Fruit fly (Drosophila melanogaster) whole organism, embryonic: ENCODE measurements around the gene CG1532.

ENCODE experiments used
- Bdp1 ChIP-seq: fragments of 200-800 bp; sonication (Bioruptor generic); optimal IDR thresholded peaks from 3 replicates; lab custom pipeline; 2016; ENCODE audit warnings: missing biosample characterization, missing genetic modification characterization
- CG10366 ChIP-seq: fragments of 200-800 bp; sonication (Bioruptor generic); IDR thresholded peaks from 2 replicates; pipeline ENCODE4 v1.3.6; 2022; ENCODE audit warnings: missing biosample characterization, missing genetic modification characterization
- CG12071 ChIP-seq: fragments of 200-800 bp; sonication (Bioruptor generic); optimal IDR thresholded peaks from 3 replicates; lab custom pipeline; 2018; ENCODE audit warnings: missing biosample characterization, mild to moderate bottlenecking, missing genetic modification characterization
- CG12219 ChIP-seq: fragments of 200-800 bp; sonication (Bioruptor generic); optimal IDR thresholded peaks from 3 replicates; lab custom pipeline; 2018; ENCODE audit warnings: missing biosample characterization, mild to moderate bottlenecking, missing genetic modification characterization
- CG13775 ChIP-seq: fragments of 200-800 bp; sonication (Bioruptor generic); optimal IDR thresholded peaks from 3 replicates; lab custom pipeline; 2017; ENCODE audit warnings: missing biosample characterization, mild to moderate bottlenecking, missing genetic modification characterization
- CG14667 ChIP-seq: fragments of 200-800 bp; sonication (Bioruptor generic); IDR thresholded peaks from 2 replicates; pipeline ENCODE4 v1.3.6; 2022; ENCODE audit warnings: missing biosample characterization, missing genetic modification characterization
- CG15269 ChIP-seq: fragments of 200-800 bp; sonication (Bioruptor generic); optimal IDR thresholded peaks from 2 replicates; lab custom pipeline; 2018; ENCODE audit warnings: missing biosample characterization, mild to moderate bottlenecking, missing genetic modification characterization, moderate library complexity
- CG1647 ChIP-seq: fragments of 200-800 bp; sonication (Bioruptor generic); optimal IDR thresholded peaks from 3 replicates; lab custom pipeline; 2016; ENCODE audit warnings: missing biosample characterization, missing genetic modification characterization
- CG17568 ChIP-seq: fragments of 200-800 bp; sonication (Bioruptor generic); optimal IDR thresholded peaks from 2 replicates; lab custom pipeline; 2018; ENCODE audit warnings: missing biosample characterization, mild to moderate bottlenecking, missing genetic modification characterization, moderate library complexity
- CG1792 ChIP-seq: fragments of 200-800 bp; sonication (Bioruptor generic); optimal IDR thresholded peaks from 2 replicates; lab custom pipeline; 2016; ENCODE audit warnings: missing biosample characterization, missing genetic modification characterization
- CG18262 ChIP-seq: fragments of 200-800 bp; optimal IDR thresholded peaks from 3 replicates; lab custom pipeline; 2019; ENCODE audit warnings: missing biosample characterization, mild to moderate bottlenecking, missing genetic modification characterization, moderate library complexity
- CG30403 ChIP-seq: fragments of 200-800 bp; sonication (Bioruptor generic); optimal IDR thresholded peaks from 3 replicates; lab custom pipeline; 2016; ENCODE audit warnings: missing biosample characterization, missing genetic modification characterization
- CG31388 ChIP-seq: fragments of 200-800 bp; sonication (Bioruptor generic); optimal IDR thresholded peaks from 2 replicates; lab custom pipeline; 2016; ENCODE audit warnings: missing biosample characterization, missing genetic modification characterization
- CG32767 ChIP-seq: fragments of 200-800 bp; sonication (Bioruptor generic); IDR thresholded peaks from 2 replicates; pipeline ENCODE4 v1.3.6; 2022; ENCODE audit warnings: missing biosample characterization, missing genetic modification characterization
- CG33557 ChIP-seq: fragments of 200-800 bp; sonication (Bioruptor generic); optimal IDR thresholded peaks from 2 replicates; lab custom pipeline; 2019; ENCODE audit warnings: missing biosample characterization, mild to moderate bottlenecking, missing genetic modification characterization, moderate library complexity
- CG3407 ChIP-seq: fragments of 200-800 bp; sonication (Bioruptor generic); optimal IDR thresholded peaks from 2 replicates; lab custom pipeline; 2018; ENCODE audit warnings: missing biosample characterization, mild to moderate bottlenecking, missing genetic modification characterization
- CG34224 ChIP-seq: fragments of 200-800 bp; sonication (Bioruptor generic); IDR thresholded peaks from 3 replicates; pipeline ENCODE4 v1.3.6; 2022; ENCODE audit warnings: missing biosample characterization, missing genetic modification characterization; ENCODE audit not compliant: partially characterized antibody
- CG4820 ChIP-seq: fragments of 200-800 bp; sonication (Bioruptor generic); optimal IDR thresholded peaks from 3 replicates; lab custom pipeline; 2016; ENCODE audit warnings: missing biosample characterization, missing genetic modification characterization
- CG6654 ChIP-seq: fragments of 200-800 bp; sonication (Bioruptor generic); optimal IDR thresholded peaks from 2 replicates; lab custom pipeline; 2017; ENCODE audit warnings: missing biosample characterization, mild to moderate bottlenecking, missing genetic modification characterization
- CG7556 ChIP-seq: fragments of 200-800 bp; sonication (Bioruptor generic); optimal IDR thresholded peaks from 2 replicates; lab custom pipeline; 2017; ENCODE audit warnings: missing biosample characterization, mild to moderate bottlenecking, missing genetic modification characterization
- CG8290 ChIP-seq, 3 experiments: fragments of 200-800 bp; sonication (Bioruptor generic); optimal IDR thresholded peaks; 2 replicates each; lab custom pipeline; 2016 to 2019; ENCODE audit warnings: missing biosample characterization in 3 of 3, missing genetic modification characterization in 3 of 3, mild to moderate bottlenecking in 2 of 3, moderate library complexity in 1 of 3
- CG8765 ChIP-seq: fragments of 200-800 bp; sonication (Bioruptor generic); IDR thresholded peaks from 2 replicates; pipeline ENCODE4 v1.3.6; 2022; ENCODE audit warnings: missing biosample characterization, missing genetic modification characterization
- Chrac-16 ChIP-seq: fragments of 200-800 bp; sonication (Bioruptor generic); optimal IDR thresholded peaks from 3 replicates; lab custom pipeline; 2016; ENCODE audit warnings: missing biosample characterization, missing genetic modification characterization
- E2f2 ChIP-seq: fragments of 200-800 bp; sonication (Bioruptor generic); IDR thresholded peaks from 2 replicates; pipeline ENCODE4 v1.3.6; 2022; ENCODE audit warnings: missing biosample characterization, missing genetic modification characterization
- Ets65A ChIP-seq: fragments of 200-800 bp; sonication (Bioruptor generic); peaks from one replicate; lab custom pipeline; 2016; ENCODE audit warnings: missing biosample characterization, missing genetic modification characterization
- Hmr ChIP-seq: fragments of 200-800 bp; sonication (Bioruptor generic); optimal IDR thresholded peaks from 3 replicates; lab custom pipeline; 2017; ENCODE audit warnings: mild to moderate bottlenecking, missing biosample characterization, missing genetic modification reagents, missing genetic modification characterization
- Hr78 ChIP-seq, 2 experiments: fragments of 200-800 bp in 1 of 2; fragments of >200 bp in 1 of 2; sonication (Bioruptor generic) in 1 of 2; optimal IDR thresholded peaks; 2 replicates each; lab custom pipeline; 2017 to 2019; ENCODE audit warnings: missing biosample characterization in 2 of 2, missing genetic modification characterization in 2 of 2, mild to moderate bottlenecking in 1 of 2, moderate library complexity in 1 of 2
- MTF-1 ChIP-seq: fragments of 200-800 bp; sonication (Bioruptor generic); optimal IDR thresholded peaks from 2 replicates; lab custom pipeline; 2018; ENCODE audit warnings: missing biosample characterization, mild to moderate bottlenecking, missing genetic modification characterization, borderline replicate concordance
- NFAT ChIP-seq: fragments of 200-800 bp; sonication (Bioruptor generic); IDR thresholded peaks from 2 replicates; pipeline ENCODE4 v1.3.6; 2022; ENCODE audit warnings: missing biosample characterization, missing genetic modification characterization
- Ravus ChIP-seq: fragments of 200-800 bp; sonication (Bioruptor generic); IDR thresholded peaks from 2 replicates; pipeline ENCODE4 v1.3.6; 2022; ENCODE audit warnings: missing biosample characterization, missing genetic modification characterization
- Sin3A ChIP-seq: fragments of >200 bp; optimal IDR thresholded peaks from 2 replicates; lab custom pipeline; 2018
- Trl ChIP-seq, 3 experiments: fragments of >200 bp in 2 of 3; fragments of 200-800 bp in 1 of 3; sonication (Bioruptor generic) in 1 of 3; optimal IDR thresholded peaks; 2 replicates in 1 of 3; 3 replicates in 2 of 3; lab custom pipeline; 2016 to 2017; ENCODE audit warnings: missing biosample characterization in 1 of 3, missing genetic modification characterization in 1 of 3
- aop ChIP-seq: fragments of 200-800 bp; sonication (Bioruptor generic); IDR thresholded peaks from 2 replicates; pipeline ENCODE4 v1.3.6; 2022; ENCODE audit warnings: missing biosample characterization, missing genetic modification characterization
- ara ChIP-seq: fragments of 200-800 bp; sonication (Bioruptor generic); IDR thresholded peaks from 2 replicates; pipeline ENCODE4 v1.3.6; 2022; ENCODE audit warnings: missing biosample characterization, missing genetic modification characterization
- bbx ChIP-seq: fragments of 200-800 bp; sonication (Bioruptor generic); IDR thresholded peaks from 2 replicates; pipeline ENCODE4 v1.3.6; 2022; ENCODE audit warnings: missing biosample characterization, missing genetic modification characterization; ENCODE audit not compliant: partially characterized antibody
- bsh ChIP-seq, 2 experiments: fragments of 200-800 bp; sonication (Bioruptor generic); optimal IDR thresholded peaks; 2 replicates each; lab custom pipeline; 2017 to 2018; ENCODE audit warnings: mild to moderate bottlenecking in 2 of 2, missing biosample characterization in 2 of 2, missing genetic modification characterization in 2 of 2, moderate library complexity in 1 of 2
- danr ChIP-seq: fragments of 200-800 bp; sonication (Bioruptor generic); IDR thresholded peaks from 2 replicates; pipeline ENCODE4 v1.3.6; 2022; ENCODE audit warnings: missing biosample characterization, missing genetic modification characterization
- fru ChIP-seq: fragments of >200 bp; optimal IDR thresholded peaks from 2 replicates; lab custom pipeline; 2017
- fu2 ChIP-seq: fragments of 200-800 bp; sonication (Bioruptor generic); optimal IDR thresholded peaks from 2 replicates; lab custom pipeline; 2016; ENCODE audit warnings: missing biosample characterization, missing genetic modification characterization
- klu ChIP-seq: fragments of 200-800 bp; sonication (Bioruptor generic); IDR thresholded peaks from 2 replicates; pipeline ENCODE4 v1.3.6; 2022; ENCODE audit warnings: missing biosample characterization, missing genetic modification characterization
- mam ChIP-seq: fragments of 200-800 bp; sonication (Bioruptor generic); optimal IDR thresholded peaks from 3 replicates; lab custom pipeline; 2016; ENCODE audit warnings: missing biosample characterization, missing genetic modification characterization
- mld ChIP-seq: fragments of 200-800 bp; sonication (Bioruptor generic); IDR thresholded peaks from 3 replicates; pipeline ENCODE4 v1.3.6; 2022; ENCODE audit warnings: missing biosample characterization, missing genetic modification characterization; ENCODE audit not compliant: partially characterized antibody
- peb ChIP-seq: fragments of 200-800 bp; sonication (Bioruptor generic); IDR thresholded peaks from 2 replicates; pipeline ENCODE4 v1.3.6; 2022; ENCODE audit warnings: missing biosample characterization, missing genetic modification characterization
- pho ChIP-seq: fragments of 200-800 bp; sonication (Bioruptor generic); optimal IDR thresholded peaks from 2 replicates; lab custom pipeline; 2016; ENCODE audit warnings: missing biosample characterization, missing genetic modification characterization
- tap ChIP-seq: fragments of 200-800 bp; optimal IDR thresholded peaks from 3 replicates; lab custom pipeline; 2019; ENCODE audit warnings: missing biosample characterization, mild to moderate bottlenecking, missing genetic modification characterization, moderate library complexity
- tgo ChIP-seq: fragments of 200-800 bp; sonication (Bioruptor generic); IDR thresholded peaks from 3 replicates; pipeline ENCODE4 v1.3.6; 2022; ENCODE audit warnings: missing biosample characterization, missing genetic modification characterization
- tin ChIP-seq: fragments of 200-800 bp; sonication (Bioruptor generic); optimal IDR thresholded peaks from 3 replicates; lab custom pipeline; 2016; ENCODE audit warnings: missing biosample characterization, missing genetic modification characterization
- zen2 ChIP-seq: fragments of 200-800 bp; sonication (Bioruptor generic); IDR thresholded peaks from 3 replicates; pipeline ENCODE4 v1.3.6; 2022; ENCODE audit warnings: missing biosample characterization, missing genetic modification characterization; ENCODE audit not compliant: partially characterized antibody

The CG1532 gene

DNA sequence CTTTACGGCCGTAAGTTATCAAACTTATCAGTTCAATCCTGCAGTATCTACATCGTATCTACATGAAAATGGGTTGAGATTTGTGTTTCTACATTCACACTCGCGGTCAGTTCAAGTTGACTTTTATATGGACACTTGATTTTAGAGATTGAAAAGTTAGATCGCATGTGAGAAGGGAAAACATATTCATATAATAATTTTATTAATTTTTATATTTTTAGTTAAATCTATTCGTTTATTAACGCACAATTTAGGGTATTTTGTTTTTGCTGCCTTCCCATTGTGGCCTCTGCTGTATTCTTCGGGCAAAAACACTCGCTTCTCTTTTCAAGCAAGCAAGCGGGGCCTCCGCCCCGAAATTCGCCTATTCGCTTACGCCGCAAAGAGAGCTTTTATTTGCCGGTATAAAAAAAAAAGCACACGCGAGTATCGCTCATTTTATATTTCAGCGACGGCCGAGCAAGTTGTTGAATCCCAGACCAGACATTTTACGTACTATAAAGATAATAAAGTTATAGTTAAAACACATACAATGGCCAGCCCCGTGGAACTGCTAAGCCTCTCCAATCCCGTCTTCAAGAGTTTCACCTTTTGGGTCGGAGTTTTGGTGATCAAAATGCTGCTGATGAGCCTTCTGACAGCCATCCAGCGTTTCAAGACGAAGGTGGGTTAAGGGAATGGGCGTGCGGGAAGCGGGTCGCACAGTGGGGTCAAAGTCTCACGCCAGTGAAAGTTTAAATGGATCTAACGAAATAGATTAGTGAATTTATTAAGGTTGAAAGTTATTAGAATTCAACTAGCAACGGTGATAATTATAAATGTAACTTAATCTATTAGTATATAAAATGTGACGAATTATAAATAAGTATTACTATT is 14.7 kb upstream of the CG1532 start (continued):
- TF ChIP-seq CG6654 (peak; percentile 67), Trl (optimal IDR thresholded peaks at IDR 0.05; lab: Kevin White, UChicago) (no peak), Trl (GFP tag; optimal IDR thresholded peaks at IDR 0.05; lab: Kevin White, UChicago) (no peak), CG34224 (no peak), Sin3A (lab: Kevin White, UChicago) (no peak), CG31388 (GFP tag; lab: Kevin White, UChicago) (peak; percentile 3), CG7556 (peak; percentile 88), CG13775 (GFP tag; lab: Kevin White, UChicago) (peak; percentile 83), fu2 (GFP tag; lab: Kevin White, UChicago) (no peak), CG12219 (GFP tag; lab: Kevin White, UChicago) (peak; percentile 82), CG1647 (GFP tag; lab: Kevin White, UChicago) (no peak), CG12071 (GFP tag; lab: Kevin White, UChicago) (peak; percentile 73), CG30403 (GFP tag; lab: Kevin White, UChicago) (peak; percentile 79), CG18262 (tag; lab: Kevin White, UChicago) (peak; percentile 90), E2f2 (GFP tag; lab: Robert Waterston, UW) (peak; percentile 64), Chrac-16 (GFP tag; lab: Kevin White, UChicago) (peak; percentile 70), zen2 (GFP tag; lab: Robert Waterston, UW) (no peak), CG10366 (GFP tag; lab: Robert Waterston, UW) (peak; percentile 89), Hmr (GFP tag; lab: Kevin White, UChicago) (peak; percentile 92), tin (peak; percentile 75), CG17568 (GFP tag; lab: Kevin White, UChicago) (peak; percentile 89), CG32767 (GFP tag; lab: Robert Waterston, UW) (peak; percentile 92), CG3407 (GFP tag; lab: Kevin White, UChicago) (peak; percentile 80), CG8290 (GFP tag; optimal IDR thresholded peaks at IDR 0.05; lab: Kevin White, UChicago) (peak; percentile 56), CG8290 (tag; optimal IDR thresholded peaks at IDR 0.05; lab: Kevin White, UChicago) (peak; percentile 3 to 11), NFAT (GFP tag; lab: Robert Waterston, UW) (peak; percentile 76), bbx (no peak), pho (GFP tag; lab: Kevin White, UChicago) (peak; percentile 24), Ravus (GFP tag; lab: Robert Waterston, UW) (peak; percentile 64), CG1792 (GFP tag; lab: Kevin White, UChicago) (no peak), fru (lab: Kevin White, UChicago) (no peak), CG15269 (peak; percentile 94), ara (GFP tag; lab: Robert Waterston, UW) (peak; percentile 89), CG4820 (GFP tag; lab: Kevin White, UChicago) (peak; percentile 71), MTF-1 (peak; percentile 78), mam (GFP tag; lab: Kevin White, UChicago) (peak; percentile 21), klu (peak; percentile 75), CG33557 (peak; percentile 69), CG14667 (peak; percentile 84), danr (GFP tag; lab: Robert Waterston, UW) (peak; percentile 78), CG8765 (GFP tag; lab: Robert Waterston, UW) (peak; percentile 67; the same call in 1 of the 2 replicates), aop (GFP tag; lab: Robert Waterston, UW) (peak; percentile 66; the same call in 1 of the 2 replicates), mld (GFP tag; lab: Robert Waterston, UW) (no peak), bsh (GFP tag; optimal IDR thresholded peaks at IDR 0.05; lab: Kevin White, UChicago) (peak; percentile 73 to 94), Bdp1 (GFP tag; lab: Kevin White, UChicago) (no peak), Ets65A (GFP tag; lab: Kevin White, UChicago) (peak; percentile 77), tap (peak; percentile 93), tgo (GFP tag; lab: Robert Waterston, UW) (peak; percentile 92), Hr78 (GFP tag; optimal IDR thresholded peaks at IDR 0.05; lab: Kevin White, UChicago) (peak in 1 of 2 experiments; percentile 66), peb (GFP tag; lab: Robert Waterston, UW) (peak; percentile 47)
